Worm (Caenorhabditis elegans): ENCODE data around the gene gldi-2.

The gldi-2 gene

ce11 chrII:6830012-6830411 is 46.8 kb downstream of the gldi-2 start:
- TF ChIP-seq unc-62 (GFP tag; optimal IDR thresholded peaks at IDR 0.05) (no peak), egl-27 (tag; optimal IDR thresholded peaks at IDR 0.05) (peak; percentile 35), nhr-25 (tag; optimal IDR thresholded peaks at IDR 0.05) (peak; percentile 24), sma-9 (GFP tag; optimal IDR thresholded peaks at IDR 0.05) (peak; percentile 35), sma-9 (tag; optimal IDR thresholded peaks at IDR 0.05) (no peak), nhr-237 (tag; optimal IDR thresholded peaks at IDR 0.05) (no peak), mab-5 (tag; optimal IDR thresholded peaks at IDR 0.05) (peak; percentile 61), blmp-1 (tag; optimal IDR thresholded peaks at IDR 0.05; ENCODE audit: insufficient read depth) (peak; percentile 3), nhr-21 (tag; optimal IDR thresholded peaks at IDR 0.05) (peak; percentile 30), elt-1 (tag; optimal IDR thresholded peaks at IDR 0.05) (no peak), fos-1 (tag; optimal IDR thresholded peaks at IDR 0.05) (peak; percentile 46), nhr-129 (tag; optimal IDR thresholded peaks at IDR 0.05) (peak; percentile 55)

ce11 chrII:6830923-6831322 is 47.7 kb downstream of the gldi-2 start:
- TF ChIP-seq nhr-237 (tag; optimal IDR thresholded peaks at IDR 0.05), result no peak
- no peak for TF ChIP-seq peb-1 (tag; optimal IDR thresholded peaks at IDR 0.05)
- no peak for TF ChIP-seq mbf-1 (tag; optimal IDR thresholded peaks at IDR 0.05)
- peak; percentile 1 for TF ChIP-seq nhr-129 (tag; optimal IDR thresholded peaks at IDR 0.05)
- TF ChIP-seq blmp-1 (tag; optimal IDR thresholded peaks at IDR 0.05; ENCODE audit: insufficient read depth), result peak; percentile 37
- TF ChIP-seq zag-1 (tag; optimal IDR thresholded peaks at IDR 0.05), result no peak
- no peak for TF ChIP-seq nhr-6 (tag; optimal IDR thresholded peaks at IDR 0.05)
- no peak for TF ChIP-seq nhr-77 (tag; optimal IDR thresholded peaks at IDR 0.05)

- no peak for TF ChIP-seq R02D3.7 (tag; optimal IDR thresholded peaks at IDR 0.05)
- TF ChIP-seq fos-1 (tag; optimal IDR thresholded peaks at IDR 0.05), result peak; percentile 29
- TF ChIP-seq mdl-1 (tag; optimal IDR thresholded peaks at IDR 0.05), result peak in 1 of 2 experiments; percentile 4
- peak; percentile 4 for TF ChIP-seq F13H6.1 (tag; optimal IDR thresholded peaks at IDR 0.05)
- peak; percentile 41 for TF ChIP-seq nhr-129 (tag; optimal IDR thresholded peaks at IDR 0.05)
- TF ChIP-seq nhr-12 (tag; optimal IDR thresholded peaks at IDR 0.05), result no peak
These were observed 48.4 kb downstream of the gldi-2 start for ce11 chrII:6831531-6832201.

- no peak for TF ChIP-seq egl-27 (tag; optimal IDR thresholded peaks at IDR 0.05)
- no peak for TF ChIP-seq fos-1 (tag; optimal IDR thresholded peaks at IDR 0.05)
- no peak for TF ChIP-seq mdl-1 (tag; optimal IDR thresholded peaks at IDR 0.05)
- TF ChIP-seq nhr-12 (tag; optimal IDR thresholded peaks at IDR 0.05), result no peak
- TF ChIP-seq blmp-1 (tag; optimal IDR thresholded peaks at IDR 0.05; ENCODE audit: insufficient read depth), result no peak
- no peak for TF ChIP-seq dmd-4 (tag; optimal IDR thresholded peaks at IDR 0.05)
- TF ChIP-seq lsy-2 (tag; optimal IDR thresholded peaks at IDR 0.05), result no peak
- TF ChIP-seq F13H6.1 (tag; optimal IDR thresholded peaks at IDR 0.05), result no peak
- TF ChIP-seq ztf-1 (GFP tag; conservative IDR thresholded peaks at IDR 0.05), result no peak
These were observed 49.0 kb downstream of the gldi-2 start for ce11 chrII:6832207-6832606.

ce11 chrII:6832695-6833389 is 49.6 kb downstream of the gldi-2 start:
- TF ChIP-seq elt-1 (tag; optimal IDR thresholded peaks at IDR 0.05) (peak; percentile 81), sma-9 (GFP tag; optimal IDR thresholded peaks at IDR 0.05) (peak; percentile 27), sma-9 (tag; optimal IDR thresholded peaks at IDR 0.05) (no peak), F13H6.1 (tag; optimal IDR thresholded peaks at IDR 0.05) (peak; percentile 30), skn-1 (tag; optimal IDR thresholded peaks at IDR 0.05) (no peak), ceh-82 (tag; optimal IDR thresholded peaks at IDR 0.05) (no peak), ZK546.5 (tag; optimal IDR thresholded peaks at IDR 0.05) (no peak), nhr-25 (tag; optimal IDR thresholded peaks at IDR 0.05) (peak; percentile 12)

- TF ChIP-seq lin-39 (tag; optimal IDR thresholded peaks at IDR 0.05) (no peak), sma-3 (GFP tag; optimal IDR thresholded peaks at IDR 0.05) (peak; percentile 17), C34F6.9 (tag; optimal IDR thresholded peaks at IDR 0.05) (peak; percentile 5), R02D3.7 (tag; optimal IDR thresholded peaks at IDR 0.05) (no peak), ceh-16 (tag; optimal IDR thresholded peaks at IDR 0.05) (no peak), skn-1 (tag; optimal IDR thresholded peaks at IDR 0.05) (no peak), nhr-77 (tag; optimal IDR thresholded peaks at IDR 0.05) (no peak), ztf-4 (tag; optimal IDR thresholded peaks at IDR 0.05) (no peak), gmeb-1 (tag; optimal IDR thresholded peaks at IDR 0.05) (no peak), nhr-237 (tag; optimal IDR thresholded peaks at IDR 0.05) (no peak), unc-55 (GFP tag; optimal IDR thresholded peaks at IDR 0.05) (no peak), blmp-1 (tag; optimal IDR thresholded peaks at IDR 0.05; ENCODE audit: insufficient read depth) (peak; percentile 44), nhr-6 (tag; optimal IDR thresholded peaks at IDR 0.05) (no peak), dmd-4 (tag; optimal IDR thresholded peaks at IDR 0.05) (no peak), sma-9 (GFP tag; optimal IDR thresholded peaks at IDR 0.05) (peak; percentile 31), sma-9 (tag; optimal IDR thresholded peaks at IDR 0.05) (no peak), peb-1 (tag; optimal IDR thresholded peaks at IDR 0.05) (no peak), zag-1 (tag; optimal IDR thresholded peaks at IDR 0.05) (no peak), elt-1 (tag; optimal IDR thresholded peaks at IDR 0.05) (no peak), ztf-1 (GFP tag; conservative IDR thresholded peaks at IDR 0.05) (no peak), nhr-129 (tag; optimal IDR thresholded peaks at IDR 0.05) (peak; percentile 74), mdl-1 (tag; optimal IDR thresholded peaks at IDR 0.05) (no peak), nhr-23 (tag; optimal IDR thresholded peaks at IDR 0.05) (no peak), fos-1 (tag; optimal IDR thresholded peaks at IDR 0.05) (peak; percentile 32), nhr-12 (tag; optimal IDR thresholded peaks at IDR 0.05) (no peak), Y55F3AM.14 (GFP tag; optimal IDR thresholded peaks at IDR 0.05) (no peak)
These were observed 50.6 kb downstream of the gldi-2 start for ce11 chrII:6833781-6834339.
